Worm (Caenorhabditis elegans): ENCODE data around the gene sdz-28.

The sdz-28 gene

ce11 chrII:2168374-2168773 lies 37.5 kb downstream of the sdz-28 start, which contains the start of gene fbxb-38:
Gene fbxb-38 (minus strand): TSS chrII:2168763.
- no peak for TF ChIP-seq dao-5 (tag; optimal IDR thresholded peaks at IDR 0.05)
- TF ChIP-seq W03F9.2 (tag; optimal IDR thresholded peaks at IDR 0.05): no peak
- no peak for TF ChIP-seq him-1 (tag; optimal IDR thresholded peaks at IDR 0.05)

- TF ChIP-seq W03F9.2 (tag; optimal IDR thresholded peaks at IDR 0.05) (no peak), dao-5 (tag; optimal IDR thresholded peaks at IDR 0.05) (no peak), him-1 (tag; optimal IDR thresholded peaks at IDR 0.05) (no peak)
Measured at ce11 chrII:2170085-2170484, 39.2 kb downstream of the sdz-28 start, which contains the start of gene C33C12.12. Gene C33C12.12 (minus strand): TSS chrII:2170185.

ce11 chrII:2175367-2175766 lies 44.5 kb downstream of the sdz-28 start, which contains the start of gene C33C12.7:
Gene C33C12.7 (minus strand): TSS chrII:2175467.
- TF ChIP-seq W03F9.2 (tag; optimal IDR thresholded peaks at IDR 0.05) (no peak), dao-5 (tag; optimal IDR thresholded peaks at IDR 0.05) (no peak), him-1 (tag; optimal IDR thresholded peaks at IDR 0.05) (no peak)

- TF ChIP-seq him-1 (tag; optimal IDR thresholded peaks at IDR 0.05) (no peak), dao-5 (tag; optimal IDR thresholded peaks at IDR 0.05) (no peak), W03F9.2 (tag; optimal IDR thresholded peaks at IDR 0.05) (no peak)
Measured at ce11 chrII:2176688-2177087, 45.8 kb downstream of the sdz-28 start, which contains the start of gene gba-1. Gene gba-1 (plus strand): TSS chrII:2176741.

- TF ChIP-seq W03F9.2 (tag; optimal IDR thresholded peaks at IDR 0.05): no peak
- no peak for TF ChIP-seq him-1 (tag; optimal IDR thresholded peaks at IDR 0.05)
- no peak for TF ChIP-seq dao-5 (tag; optimal IDR thresholded peaks at IDR 0.05)
Measured at ce11 chrII:2177735-2178134, 46.9 kb downstream of the sdz-28 start.
